Fruit fly (Drosophila melanogaster) whole organism, adult: ENCODE results near the gene ftz.

Experiments used
- CG11617 ChIP-seq: fragments of 200-800 bp; sonication (Bioruptor generic); optimal IDR thresholded peaks from 2 replicates; lab custom pipeline; 2017; ENCODE audit warnings: mild to moderate bottlenecking, missing biosample characterization, missing genetic modification reagents, missing genetic modification characterization
- CG33017 ChIP-seq: fragments of 200-800 bp; sonication (Bioruptor generic); optimal IDR thresholded peaks from 2 replicates; lab custom pipeline; 2018; ENCODE audit warnings: missing biosample characterization, mild to moderate bottlenecking, missing genetic modification characterization, moderate library complexity
- CG5204 ChIP-seq: fragments of 200-800 bp; sonication (Bioruptor generic); optimal IDR thresholded peaks from 2 replicates; lab custom pipeline; 2016; ENCODE audit warnings: missing biosample characterization, missing genetic modification characterization
- CG7045 ChIP-seq: fragments of 200-800 bp; sonication (Bioruptor generic); optimal IDR thresholded peaks from 2 replicates; lab custom pipeline; 2017; ENCODE audit warnings: missing biosample characterization, mild to moderate bottlenecking, missing genetic modification characterization
- Mnt ChIP-seq: fragments of 200-800 bp; sonication (Bioruptor generic); optimal IDR thresholded peaks from 2 replicates; lab custom pipeline; 2016; ENCODE audit warnings: missing biosample characterization, mild to moderate bottlenecking, missing genetic modification characterization
- cic ChIP-seq: fragments of 200-800 bp; sonication (Bioruptor generic); optimal IDR thresholded peaks from 2 replicates; lab custom pipeline; 2017; ENCODE audit warnings: missing biosample characterization, mild to moderate bottlenecking, missing genetic modification characterization, moderate library complexity
- cnc ChIP-seq, 2 experiments: fragments of >200 bp; optimal IDR thresholded peaks; 2 replicates each; lab custom pipeline; 2017
- kay ChIP-seq: fragments of 200-800 bp; sonication (Bioruptor generic); peaks from one replicate; lab custom pipeline; 2016; ENCODE audit warnings: missing biosample characterization, missing genetic modification characterization, borderline replicate concordance

- TF ChIP-seq CG5204 (GFP tag; lab: Kevin White, UChicago): no peak
- TF ChIP-seq kay (GFP tag; lab: Kevin White, UChicago): no peak
- no peak for TF ChIP-seq CG33017 (tag; lab: Kevin White, UChicago)
- no peak for TF ChIP-seq CG7045 (GFP tag; lab: Kevin White, UChicago)
- no peak for TF ChIP-seq cnc (optimal IDR thresholded peaks at IDR 0.05; lab: Kevin White, UChicago)
- TF ChIP-seq Mnt (GFP tag; lab: Kevin White, UChicago): no peak
- TF ChIP-seq cic (GFP tag; lab: Kevin White, UChicago): no peak
- no peak for TF ChIP-seq CG11617
Measured at dm6 chr3R:6904299-6904698, 40.2 kb downstream of the ftz start.
